Worm (Caenorhabditis elegans): Measurements from ENCODE around the gene vab-8.

Gene vab-8

DNA sequence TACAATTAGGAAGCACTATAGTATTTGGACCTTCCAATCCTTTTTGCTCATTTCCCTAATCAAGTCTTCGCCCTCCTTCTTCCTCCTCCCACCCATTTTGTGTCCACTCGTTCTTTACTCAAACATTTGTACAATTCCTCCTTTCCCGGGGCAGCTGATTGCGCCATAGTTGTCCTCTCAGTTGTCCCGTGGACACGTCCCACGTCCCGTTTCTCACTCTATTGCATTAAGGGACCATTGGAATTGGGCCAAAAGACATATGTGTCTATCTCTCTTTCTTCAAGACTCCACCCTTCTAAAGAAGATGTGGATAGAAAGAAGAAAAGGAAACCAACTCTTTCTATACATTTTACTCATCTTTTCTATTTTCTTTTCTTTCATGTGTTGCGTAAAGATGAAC is 2.0 kb upstream of the vab-8 start:
- TF ChIP-seq ZK546.5 (tag; optimal IDR thresholded peaks at IDR 0.05): no peak
- TF ChIP-seq zag-1 (tag; optimal IDR thresholded peaks at IDR 0.05): peak; percentile 32
- no peak for TF ChIP-seq ztf-11 (tag; optimal IDR thresholded peaks at IDR 0.05)
- TF ChIP-seq unc-55 (GFP tag; optimal IDR thresholded peaks at IDR 0.05): peak; percentile 20
- TF ChIP-seq Y55F3AM.14 (GFP tag; optimal IDR thresholded peaks at IDR 0.05): no peak
- TF ChIP-seq ama-1 (optimal IDR thresholded peaks at IDR 0.05): no peak
- TF ChIP-seq elt-3 (tag; optimal IDR thresholded peaks at IDR 0.05): no peak
- peak; percentile 23 for TF ChIP-seq nhr-129 (tag; optimal IDR thresholded peaks at IDR 0.05)
- no peak for TF ChIP-seq mab-5 (tag; optimal IDR thresholded peaks at IDR 0.05)
- TF ChIP-seq F13H6.1 (tag; optimal IDR thresholded peaks at IDR 0.05): peak; percentile 30
- no peak for TF ChIP-seq sem-4 (tag; optimal IDR thresholded peaks at IDR 0.05)

DNA sequence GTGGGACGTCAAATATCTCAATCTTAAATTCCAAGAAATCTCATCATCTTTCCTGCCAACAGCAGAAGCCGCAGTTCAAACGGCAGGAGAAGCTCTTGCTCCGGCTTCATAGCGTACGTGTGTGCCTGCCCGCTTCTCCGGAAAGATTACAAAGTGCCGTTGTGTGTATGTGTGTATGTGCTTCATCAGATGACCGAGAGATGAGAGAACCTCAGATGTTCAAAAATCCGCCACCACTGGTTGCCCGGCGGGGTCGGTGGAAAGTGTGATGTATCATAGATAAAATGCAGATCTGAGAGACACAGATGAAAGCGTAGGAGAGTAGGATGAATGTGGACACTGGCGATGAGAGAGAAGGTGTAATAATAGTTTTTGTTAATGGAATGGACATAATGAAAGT is 20.3 kb downstream of the vab-8 start:
- TF ChIP-seq nhr-129 (tag; optimal IDR thresholded peaks at IDR 0.05) (peak; percentile 54), peb-1 (tag; optimal IDR thresholded peaks at IDR 0.05) (no peak), aly-2 (tag; optimal IDR thresholded peaks at IDR 0.05) (no peak), sma-9 (GFP tag; optimal IDR thresholded peaks at IDR 0.05) (peak; percentile 39), sma-9 (tag; optimal IDR thresholded peaks at IDR 0.05) (no peak), F13H6.1 (tag; optimal IDR thresholded peaks at IDR 0.05) (peak; percentile 76), zag-1 (tag; optimal IDR thresholded peaks at IDR 0.05) (no peak)

DNA sequence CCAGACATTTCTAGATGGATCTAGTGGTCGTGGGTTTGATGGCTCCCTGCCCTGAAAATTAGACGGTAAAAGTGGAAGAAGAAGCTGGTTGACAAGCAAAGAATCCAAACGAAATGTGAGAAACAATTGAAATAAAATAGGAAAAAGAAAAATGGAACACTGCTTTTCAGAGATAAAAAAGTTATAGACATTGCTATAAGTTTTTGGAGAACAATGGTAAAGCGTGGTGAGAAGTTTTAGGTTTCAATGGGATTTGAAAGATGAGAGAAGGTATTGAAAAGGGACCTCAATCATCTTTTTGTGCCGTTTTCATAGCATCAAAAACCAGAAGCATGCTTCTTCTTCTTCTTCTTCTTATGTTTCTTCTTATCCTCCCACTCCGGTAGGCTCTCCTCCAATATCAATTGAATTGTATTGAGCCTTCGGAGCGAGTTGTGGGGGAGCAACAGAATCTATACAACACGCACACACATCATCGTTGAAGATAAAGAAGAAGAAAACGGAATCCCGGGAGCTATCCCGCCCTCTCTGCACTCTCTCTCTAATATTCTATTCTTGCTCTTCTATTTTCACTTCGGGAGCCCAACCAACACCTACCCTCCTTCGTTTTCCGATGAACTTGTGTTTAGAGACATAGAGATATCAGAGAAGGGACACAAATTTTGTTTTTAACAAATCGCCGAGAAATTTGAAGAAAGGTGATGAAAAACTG is 21.3 kb downstream of the vab-8 start, which contains the start of gene myo-3:
myo-3 (minus strand) TSS at position 51 of the 712 bp plus-strand sequence.
- TF ChIP-seq unc-62 (GFP tag; optimal IDR thresholded peaks at IDR 0.05): no peak
- TF ChIP-seq ztf-4 (tag; optimal IDR thresholded peaks at IDR 0.05): no peak
- no peak for TF ChIP-seq ZK546.5 (tag; optimal IDR thresholded peaks at IDR 0.05)
- TF ChIP-seq aly-2 (tag; optimal IDR thresholded peaks at IDR 0.05): no peak
- TF ChIP-seq nhr-21 (tag; optimal IDR thresholded peaks at IDR 0.05): no peak
- TF ChIP-seq sma-9 (GFP tag; optimal IDR thresholded peaks at IDR 0.05): peak; percentile 1
- TF ChIP-seq sma-9 (tag; optimal IDR thresholded peaks at IDR 0.05): no peak
- TF ChIP-seq ztf-1 (GFP tag; conservative IDR thresholded peaks at IDR 0.05): no peak
- TF ChIP-seq nhr-129 (tag; optimal IDR thresholded peaks at IDR 0.05): peak; percentile 28
- TF ChIP-seq alr-1 (tag; optimal IDR thresholded peaks at IDR 0.05): no peak
- TF ChIP-seq mab-5 (tag; optimal IDR thresholded peaks at IDR 0.05): no peak
- peak; percentile 73 for TF ChIP-seq F13H6.1 (tag; optimal IDR thresholded peaks at IDR 0.05)

DNA sequence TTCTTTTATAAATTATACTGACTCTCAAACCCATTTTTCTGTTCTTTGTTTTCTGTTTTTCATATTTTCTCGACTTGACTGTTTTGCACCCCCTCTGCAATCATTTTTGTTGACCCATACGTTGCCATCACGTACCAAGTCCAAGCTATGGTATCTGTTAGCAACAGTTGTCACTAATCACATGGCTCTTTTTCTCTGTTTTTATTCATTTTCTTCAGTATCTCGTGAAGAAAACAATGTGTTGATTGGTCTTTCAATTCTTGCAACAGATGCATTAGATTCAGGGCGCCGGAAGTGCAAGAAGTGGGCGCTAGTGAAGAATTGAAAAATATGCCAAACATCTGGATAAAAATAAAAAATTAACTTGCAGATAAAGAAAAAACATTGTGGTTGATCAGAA is 22.4 kb downstream of the vab-8 start:
- TF ChIP-seq lin-39 (tag; optimal IDR thresholded peaks at IDR 0.05): no peak
- TF ChIP-seq mbf-1 (tag; optimal IDR thresholded peaks at IDR 0.05): no peak
- TF ChIP-seq R02D3.7 (tag; optimal IDR thresholded peaks at IDR 0.05): no peak
- TF ChIP-seq C34F6.9 (tag; optimal IDR thresholded peaks at IDR 0.05): peak; percentile 32
- no peak for TF ChIP-seq skn-1 (tag; optimal IDR thresholded peaks at IDR 0.05)
- TF ChIP-seq sma-3 (GFP tag; optimal IDR thresholded peaks at IDR 0.05): no peak
- peak; percentile 57 for TF ChIP-seq sma-9 (GFP tag; optimal IDR thresholded peaks at IDR 0.05)
- no peak for TF ChIP-seq sma-9 (tag; optimal IDR thresholded peaks at IDR 0.05)
- no peak for TF ChIP-seq ceh-82 (tag; optimal IDR thresholded peaks at IDR 0.05)
- TF ChIP-seq aly-2 (tag; optimal IDR thresholded peaks at IDR 0.05): no peak
- TF ChIP-seq alr-1 (tag; optimal IDR thresholded peaks at IDR 0.05): no peak
- TF ChIP-seq lin-13 (GFP tag; optimal IDR thresholded peaks at IDR 0.05): no peak
- no peak for TF ChIP-seq dmd-4 (tag; optimal IDR thresholded peaks at IDR 0.05)
- peak; percentile 28 for TF ChIP-seq F13H6.1 (tag; optimal IDR thresholded peaks at IDR 0.05)
- TF ChIP-seq nhr-129 (tag; optimal IDR thresholded peaks at IDR 0.05): peak; percentile 35
- peak in 1 of 2 experiments; percentile 25 for TF ChIP-seq lsy-2 (tag; optimal IDR thresholded peaks at IDR 0.05)

DNA sequence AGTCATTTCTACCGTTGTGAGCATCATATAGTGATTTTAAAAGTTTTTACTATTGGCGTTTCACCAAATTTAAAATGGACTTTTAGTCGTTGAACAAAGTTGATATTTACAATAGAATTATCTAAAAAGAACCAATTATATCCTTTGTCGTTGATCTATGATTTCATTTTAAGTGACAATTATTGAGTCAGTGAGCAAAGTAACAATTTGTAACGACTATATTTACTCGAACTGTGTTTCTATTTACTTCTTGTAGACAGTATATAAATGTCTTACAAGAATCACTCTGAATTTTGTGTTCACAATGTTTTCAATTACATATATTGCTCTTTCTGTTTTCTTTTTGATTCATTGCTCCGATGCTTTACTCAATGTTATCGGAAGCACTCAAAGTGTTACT is 28.0 kb downstream of the vab-8 start, which contains the start of gene ttr-22:
ttr-22 (plus strand) TSS at position 301 of the 400 bp plus-strand sequence.
- TF ChIP-seq peb-1 (tag; optimal IDR thresholded peaks at IDR 0.05): no peak

DNA sequence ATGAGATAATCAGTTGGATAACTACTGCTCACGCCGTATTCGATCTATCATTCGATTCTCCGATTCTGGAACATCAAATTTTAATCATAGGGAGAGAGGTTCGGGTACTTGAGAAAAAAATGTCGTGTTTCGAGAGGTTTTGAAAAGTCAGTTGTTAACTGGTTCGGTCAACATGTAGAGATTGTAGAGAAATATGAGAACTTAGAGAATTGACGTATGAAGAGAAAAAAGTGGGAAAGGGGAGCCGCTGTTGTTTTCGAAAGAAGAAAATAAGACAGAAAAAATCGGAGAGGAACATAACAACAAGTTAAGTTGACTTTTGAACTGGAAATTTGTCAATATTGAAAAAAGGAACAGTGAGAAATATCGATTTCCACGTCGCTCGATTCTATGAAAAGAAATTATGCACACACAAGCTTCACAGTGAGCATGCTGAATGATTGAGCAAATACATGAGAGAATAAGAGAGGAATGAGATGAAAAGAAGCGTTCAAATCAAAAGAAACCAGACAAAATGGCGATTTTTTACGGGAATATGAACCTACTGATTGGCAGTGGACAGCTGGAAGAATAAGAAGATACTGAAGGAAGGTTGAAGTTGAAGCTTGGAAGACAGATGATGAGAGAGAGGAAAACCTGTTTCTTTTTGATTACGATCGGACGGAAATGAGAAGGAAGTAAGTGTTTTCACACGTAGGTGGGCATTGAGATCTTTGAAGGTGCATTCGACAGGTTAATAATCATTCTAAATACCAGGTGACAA is 32.0 kb downstream of the vab-8 start, which contains the start of the genes T04H1.13, slfl-5 and rad-50:
T04H1.13 (minus strand) TSS at position 51 of the 763 bp plus-strand sequence.
slfl-5 (minus strand) TSS at position 65 of the 763 bp plus-strand sequence.
rad-50 (plus strand) TSS at position 667 of the 763 bp plus-strand sequence.
- TF ChIP-seq sma-9 (GFP tag; optimal IDR thresholded peaks at IDR 0.05) (peak; percentile 17), sma-9 (tag; optimal IDR thresholded peaks at IDR 0.05) (no peak), nhr-129 (tag; optimal IDR thresholded peaks at IDR 0.05) (peak; percentile 32), nhr-10 (tag; optimal IDR thresholded peaks at IDR 0.05) (no peak), ztf-1 (GFP tag; conservative IDR thresholded peaks at IDR 0.05) (no peak), ztf-11 (tag; optimal IDR thresholded peaks at IDR 0.05) (no peak), unc-55 (GFP tag; optimal IDR thresholded peaks at IDR 0.05) (no peak), F13H6.1 (tag; optimal IDR thresholded peaks at IDR 0.05) (peak; percentile 33)
